Fruit fly (Drosophila melanogaster) whole organism, embryonic: ENCODE data around the gene CG2059.

ENCODE experiments used
- Abd-B ChIP-seq: fragments of 200-800 bp; sonication (Bioruptor generic); optimal IDR thresholded peaks from 2 replicates; lab custom pipeline; 2018; ENCODE audit warnings: missing biosample characterization, mild to moderate bottlenecking, missing genetic modification characterization, moderate library complexity
- Ada2b ChIP-seq: fragments of 200-800 bp; sonication (Bioruptor generic); IDR thresholded peaks from 2 replicates; pipeline ENCODE4 v1.3.6; 2022; ENCODE audit warnings: missing biosample characterization, missing genetic modification characterization
- Antp ChIP-seq: fragments of 200-800 bp; sonication (Bioruptor generic); optimal IDR thresholded peaks from 3 replicates; lab custom pipeline; 2016; ENCODE audit warnings: missing biosample characterization, missing genetic modification characterization
- Asciz ChIP-seq: fragments of 200-800 bp; sonication (Bioruptor generic); optimal IDR thresholded peaks from 2 replicates; lab custom pipeline; 2017; ENCODE audit warnings: missing biosample characterization, mild to moderate bottlenecking, missing genetic modification characterization, missing genetic modification reagents
- Atf-2 ChIP-seq: fragments of 200-800 bp; sonication (Bioruptor generic); optimal IDR thresholded peaks from 2 replicates; lab custom pipeline; 2016; ENCODE audit warnings: missing biosample characterization, missing genetic modification characterization
- BtbVII ChIP-seq: fragments of 200-800 bp; sonication (Bioruptor generic); optimal IDR thresholded peaks from 3 replicates; lab custom pipeline; 2017; ENCODE audit warnings: missing biosample characterization, mild to moderate bottlenecking, missing genetic modification characterization
- CG10267 ChIP-seq: fragments of 200-800 bp; sonication (Bioruptor generic); optimal IDR thresholded peaks from 2 replicates; lab custom pipeline; 2018; ENCODE audit warnings: missing biosample characterization, mild to moderate bottlenecking, missing genetic modification characterization, moderate library complexity
- CG13287 ChIP-seq: fragments of 200-800 bp; sonication (Bioruptor generic); IDR thresholded peaks from 2 replicates; pipeline ENCODE4 v1.3.6; 2022; ENCODE audit warnings: missing biosample characterization, missing genetic modification characterization; ENCODE audit not compliant: partially characterized antibody
- CG14014 ChIP-seq: fragments of 200-800 bp; sonication (Bioruptor generic); IDR thresholded peaks from 2 replicates; pipeline ENCODE4 v1.3.6; 2022; ENCODE audit warnings: missing biosample characterization, missing genetic modification characterization
- CG14667 ChIP-seq: fragments of 200-800 bp; sonication (Bioruptor generic); IDR thresholded peaks from 2 replicates; pipeline ENCODE4 v1.3.6; 2022; ENCODE audit warnings: missing biosample characterization, missing genetic modification characterization
- CG1647 ChIP-seq: fragments of 200-800 bp; sonication (Bioruptor generic); optimal IDR thresholded peaks from 3 replicates; lab custom pipeline; 2016; ENCODE audit warnings: missing biosample characterization, missing genetic modification characterization
- CG17186 ChIP-seq: fragments of 200-800 bp; sonication (Bioruptor generic); optimal IDR thresholded peaks from 3 replicates; lab custom pipeline; 2017; ENCODE audit warnings: missing biosample characterization, missing genetic modification reagents, missing genetic modification characterization
- CG17385 ChIP-seq: fragments of 200-800 bp; sonication (Bioruptor generic); optimal IDR thresholded peaks from 3 replicates; lab custom pipeline; 2018; ENCODE audit warnings: missing biosample characterization, mild to moderate bottlenecking, missing genetic modification characterization
- CG1792 ChIP-seq: fragments of 200-800 bp; sonication (Bioruptor generic); optimal IDR thresholded peaks from 2 replicates; lab custom pipeline; 2016; ENCODE audit warnings: missing biosample characterization, missing genetic modification characterization
- CG30020 ChIP-seq: fragments of 200-800 bp; optimal IDR thresholded peaks from 2 replicates; lab custom pipeline; 2019; ENCODE audit warnings: missing biosample characterization, mild to moderate bottlenecking, missing genetic modification characterization, moderate library complexity
- CG3726 ChIP-seq: fragments of 200-800 bp; sonication (Bioruptor generic); IDR thresholded peaks from 3 replicates; pipeline ENCODE4, ENCODE4 v1.3.6; 2022; ENCODE audit warnings: missing biosample characterization, missing genetic modification characterization
- CG43689 ChIP-seq: fragments of 200-800 bp; sonication (Bioruptor generic); IDR thresholded peaks from 2 replicates; pipeline ENCODE4 v1.3.6; 2022; ENCODE audit warnings: missing biosample characterization, missing genetic modification characterization
- CG6175 ChIP-seq: fragments of 200-800 bp; sonication (Bioruptor generic); IDR thresholded peaks from 3 replicates; pipeline ENCODE4 v1.3.6; 2022; ENCODE audit warnings: missing biosample characterization, missing genetic modification characterization
- CG7271 ChIP-seq: fragments of 200-800 bp; sonication (Bioruptor generic); optimal IDR thresholded peaks from 2 replicates; lab custom pipeline; 2018; ENCODE audit warnings: missing biosample characterization, mild to moderate bottlenecking, missing genetic modification characterization, moderate library complexity
- CG7839 ChIP-seq: fragments of 200-800 bp; sonication (Bioruptor generic); optimal IDR thresholded peaks from 3 replicates; lab custom pipeline; 2018; ENCODE audit warnings: missing biosample characterization, mild to moderate bottlenecking, missing genetic modification characterization, moderate library complexity
- CG9797 ChIP-seq: fragments of 200-800 bp; sonication (Bioruptor generic); optimal IDR thresholded peaks from 3 replicates; lab custom pipeline; 2018; ENCODE audit warnings: missing biosample characterization, mild to moderate bottlenecking, missing genetic modification characterization
- Camta ChIP-seq: fragments of 200-800 bp; sonication (Bioruptor generic); optimal IDR thresholded peaks from 2 replicates; lab custom pipeline; 2016; ENCODE audit warnings: missing biosample characterization, missing genetic modification characterization
- D19A ChIP-seq: fragments of 200-800 bp; optimal IDR thresholded peaks from 3 replicates; lab custom pipeline; 2019; ENCODE audit warnings: missing biosample characterization, mild to moderate bottlenecking, missing genetic modification characterization, moderate library complexity
- Dbx ChIP-seq: fragments of 200-800 bp; sonication (Bioruptor generic); IDR thresholded peaks from 3 replicates; pipeline ENCODE4 v1.3.6; 2022; ENCODE audit warnings: missing biosample characterization, missing genetic modification characterization
- Deaf1 ChIP-seq: fragments of 200-800 bp; optimal IDR thresholded peaks from 3 replicates; lab custom pipeline; 2019; ENCODE audit warnings: missing biosample characterization, mild to moderate bottlenecking, missing genetic modification characterization, moderate library complexity
- Doc3 ChIP-seq: fragments of 200-800 bp; sonication (Bioruptor generic); IDR thresholded peaks from 3 replicates; pipeline ENCODE4 v1.3.6; 2022; ENCODE audit warnings: missing biosample characterization, missing genetic modification characterization; ENCODE audit not compliant: partially characterized antibody
- H15 ChIP-seq: fragments of 200-800 bp; sonication (Bioruptor generic); IDR thresholded peaks from 3 replicates; pipeline ENCODE4 v1.3.6; 2022; ENCODE audit warnings: missing biosample characterization, missing genetic modification characterization
- HmgD ChIP-seq: fragments of 200-800 bp; sonication (Bioruptor generic); optimal IDR thresholded peaks from 3 replicates; lab custom pipeline; 2016; ENCODE audit warnings: missing biosample characterization, missing genetic modification characterization
- Hsf ChIP-seq: fragments of 200-800 bp; sonication (Bioruptor generic); optimal IDR thresholded peaks from 3 replicates; lab custom pipeline; 2016; ENCODE audit warnings: missing biosample characterization, missing genetic modification characterization
- Lhr ChIP-seq: fragments of 200-800 bp; sonication (Bioruptor generic); optimal IDR thresholded peaks from 3 replicates; lab custom pipeline; 2017; ENCODE audit warnings: mild to moderate bottlenecking, missing biosample characterization, missing genetic modification reagents, missing genetic modification characterization
- Mad ChIP-seq: fragments of 200-800 bp; sonication (Bioruptor generic); optimal IDR thresholded peaks from 2 replicates; lab custom pipeline; 2016; ENCODE audit warnings: missing biosample characterization, missing genetic modification characterization
- Mes4 ChIP-seq: fragments of 200-800 bp; sonication (Bioruptor generic); optimal IDR thresholded peaks from 2 replicates; lab custom pipeline; 2016; ENCODE audit warnings: missing biosample characterization, missing genetic modification characterization
- Oli ChIP-seq: fragments of 200-800 bp; sonication (Bioruptor generic); optimal IDR thresholded peaks from 2 replicates; lab custom pipeline; 2018; ENCODE audit warnings: missing biosample characterization, mild to moderate bottlenecking, missing genetic modification characterization, moderate library complexity
- Sry-δ ChIP-seq: fragments of 200-800 bp; sonication (Bioruptor generic); optimal IDR thresholded peaks from 2 replicates; lab custom pipeline; 2016; ENCODE audit warnings: missing biosample characterization, missing genetic modification characterization
- crp ChIP-seq, 2 experiments: fragments of 200-800 bp; sonication (Bioruptor generic); optimal IDR thresholded peaks; 2 replicates in 1 of 2; 3 replicates in 1 of 2; lab custom pipeline; 2017; ENCODE audit warnings: missing biosample characterization in 2 of 2, missing genetic modification characterization in 2 of 2, mild to moderate bottlenecking in 1 of 2, moderate library complexity in 1 of 2
- dm ChIP-seq: fragments of 200-800 bp; sonication (Bioruptor generic); optimal IDR thresholded peaks from 3 replicates; lab custom pipeline; 2016; ENCODE audit warnings: missing biosample characterization, missing genetic modification characterization
- fru ChIP-seq: fragments of >200 bp; optimal IDR thresholded peaks from 2 replicates; lab custom pipeline; 2017
- ftz-f1 ChIP-seq: fragments of 200-800 bp; sonication (Bioruptor generic); optimal IDR thresholded peaks from 2 replicates; lab custom pipeline; 2016; ENCODE audit warnings: missing biosample characterization, missing genetic modification characterization
- gem ChIP-seq: fragments of 200-800 bp; sonication (Bioruptor generic); optimal IDR thresholded peaks from 2 replicates; lab custom pipeline; 2019; ENCODE audit warnings: missing biosample characterization, mild to moderate bottlenecking, missing genetic modification characterization, moderate library complexity
- jing ChIP-seq: fragments of 200-800 bp; sonication (Bioruptor generic); optimal IDR thresholded peaks from 2 replicates; lab custom pipeline; 2018; ENCODE audit warnings: missing biosample characterization, mild to moderate bottlenecking, missing genetic modification characterization
- kay ChIP-seq: fragments of 200-800 bp; sonication (Bioruptor generic); optimal IDR thresholded peaks from 2 replicates; lab custom pipeline; 2016; ENCODE audit warnings: missing biosample characterization, missing genetic modification characterization
- ken ChIP-seq: fragments of 200-800 bp; sonication (Bioruptor generic); IDR thresholded peaks from 3 replicates; pipeline ENCODE4 v1.3.6; 2022; ENCODE audit warnings: missing biosample characterization, missing genetic modification characterization
- luna ChIP-seq: fragments of 200-800 bp; sonication (Bioruptor generic); optimal IDR thresholded peaks from 2 replicates; lab custom pipeline; 2016; ENCODE audit warnings: missing biosample characterization, missing genetic modification characterization
- otp ChIP-seq: fragments of 200-800 bp; sonication (Bioruptor generic); IDR thresholded peaks from 3 replicates; pipeline ENCODE4, ENCODE4 v1.3.6; 2022; ENCODE audit warnings: missing biosample characterization, missing genetic modification characterization
- pum ChIP-seq: fragments of 200-800 bp; sonication (Bioruptor generic); optimal IDR thresholded peaks from 2 replicates; lab custom pipeline; 2016; ENCODE audit warnings: missing biosample characterization, missing genetic modification characterization
- salm ChIP-seq: fragments of 200-800 bp; sonication (Bioruptor generic); optimal IDR thresholded peaks from 2 replicates; lab custom pipeline; 2018; ENCODE audit warnings: missing biosample characterization, mild to moderate bottlenecking, missing genetic modification characterization
- sim ChIP-seq: fragments of 200-800 bp; sonication (Bioruptor generic); IDR thresholded peaks from 2 replicates; pipeline ENCODE4 v1.3.6; 2022; ENCODE audit warnings: missing biosample characterization, missing genetic modification characterization
- tna ChIP-seq: fragments of 200-800 bp; sonication (Bioruptor generic); IDR thresholded peaks from 2 replicates; pipeline ENCODE4 v1.3.6; 2022; ENCODE audit warnings: missing biosample characterization, missing genetic modification characterization; ENCODE audit not compliant: partially characterized antibody
- toy ChIP-seq: fragments of 200-800 bp; sonication (Bioruptor generic); IDR thresholded peaks from 2 replicates; pipeline ENCODE4 v1.3.6; 2022; ENCODE audit warnings: missing biosample characterization, missing genetic modification characterization
- vvl ChIP-seq: fragments of 200-800 bp; sonication (Bioruptor generic); IDR thresholded peaks from 2 replicates; pipeline ENCODE4 v1.3.6; 2022; ENCODE audit warnings: missing biosample characterization, missing genetic modification characterization
- wdn ChIP-seq: fragments of 200-800 bp; sonication (Bioruptor generic); IDR thresholded peaks from 2 replicates; pipeline ENCODE4 v1.3.6; 2022; ENCODE audit warnings: missing biosample characterization, missing genetic modification characterization
- yki ChIP-seq: fragments of >200 bp; optimal IDR thresholded peaks from 3 replicates; lab custom pipeline; 2018

Gene CG2059

DNA sequence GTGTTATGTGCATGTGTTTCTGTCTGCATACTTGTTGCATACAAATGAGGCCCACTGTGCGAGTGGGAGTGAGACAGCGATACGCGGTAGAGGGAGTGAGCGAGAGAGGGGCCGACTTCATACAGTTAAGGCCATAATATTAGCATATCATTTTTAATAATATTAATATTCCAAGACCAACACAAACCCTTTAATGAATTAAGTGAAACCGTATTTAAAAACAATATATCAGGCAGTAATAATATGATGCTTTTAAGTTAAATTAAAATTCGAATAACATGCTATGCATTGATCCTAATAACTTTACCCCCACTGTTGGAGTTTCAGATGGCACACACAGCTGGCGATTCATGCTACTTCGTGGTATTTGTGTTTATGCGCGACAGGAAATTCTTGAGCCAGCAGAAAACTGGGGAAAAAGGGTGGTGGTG lies 38.7 kb downstream of the CG2059 start (continued):
- TF ChIP-seq vvl (GFP tag; lab: Robert Waterston, UW) = peak; percentile 99
- TF ChIP-seq CG7271 (tag; lab: Kevin White, UChicago) = peak; percentile 94
- peak; percentile 89 for TF ChIP-seq wdn (GFP tag; lab: Robert Waterston, UW)
- TF ChIP-seq Deaf1 = peak; percentile 84
- no peak for TF ChIP-seq HmgD (GFP tag; lab: Kevin White, UChicago)
- peak; percentile 88 for TF ChIP-seq Dbx (GFP tag; lab: Robert Waterston, UW)
- peak; percentile 28 for TF ChIP-seq Antp (GFP tag; lab: Kevin White, UChicago)
- peak; percentile 68 for TF ChIP-seq CG1792 (GFP tag; lab: Kevin White, UChicago)
- TF ChIP-seq BtbVII (GFP tag; lab: Kevin White, UChicago) = peak; percentile 95
- TF ChIP-seq Sry-δ (GFP tag; lab: Kevin White, UChicago) = peak; percentile 28
- TF ChIP-seq luna (GFP tag; lab: Kevin White, UChicago) = peak; percentile 17
- TF ChIP-seq Mes4 = peak; percentile 76
- TF ChIP-seq Oli (tag; lab: Kevin White, UChicago) = peak; percentile 98
- peak; percentile 94 for TF ChIP-seq CG14667 (GFP tag; lab: Robert Waterston, UW)
- TF ChIP-seq otp = peak; percentile 96
- TF ChIP-seq kay (GFP tag; lab: Kevin White, UChicago) = peak; percentile 88
- peak; percentile 96 for TF ChIP-seq D19A
- TF ChIP-seq Atf-2 = peak; percentile 70
- TF ChIP-seq CG9797 = peak; percentile 51
- TF ChIP-seq gem (tag; lab: Kevin White, UChicago) = peak; percentile 98
- peak; percentile 93 for TF ChIP-seq Hsf
- no peak for TF ChIP-seq tna (GFP tag; lab: Robert Waterston, UW)
- peak; percentile 95 for TF ChIP-seq sim (GFP tag; lab: Robert Waterston, UW)
- TF ChIP-seq CG14014 (GFP tag; lab: Robert Waterston, UW) = peak; percentile 92
- peak; percentile 66 for TF ChIP-seq CG1647 (GFP tag; lab: Kevin White, UChicago)
- peak; percentile 84 for TF ChIP-seq CG30020 (tag; lab: Kevin White, UChicago)
- TF ChIP-seq Abd-B (GFP tag; lab: Kevin White, UChicago) = peak; percentile 93
- no peak for TF ChIP-seq fru (lab: Kevin White, UChicago)
- peak; percentile 88 for TF ChIP-seq jing (GFP tag; lab: Kevin White, UChicago)
- TF ChIP-seq CG43689 (GFP tag; lab: Robert Waterston, UW) = peak; percentile 91
- TF ChIP-seq CG7839 (tag; lab: Kevin White, UChicago) = peak; percentile 98
- peak; percentile 74 for TF ChIP-seq Camta (GFP tag; lab: Kevin White, UChicago)
- peak; percentile 17 for TF ChIP-seq yki (lab: Kevin White, UChicago)
- peak; percentile 73; the same call in 1 of the 2 replicates for TF ChIP-seq toy (GFP tag; lab: Robert Waterston, UW)
- peak; percentile 91 for TF ChIP-seq CG3726 (GFP tag; lab: Robert Waterston, UW)
- TF ChIP-seq ftz-f1 (GFP tag; lab: Kevin White, UChicago) = peak; percentile 11
- no peak for TF ChIP-seq Doc3 (GFP tag; lab: Robert Waterston, UW)
- peak; percentile 76 for TF ChIP-seq pum (GFP tag; lab: Kevin White, UChicago)
- peak; percentile 94 for TF ChIP-seq ken (GFP tag; lab: Robert Waterston, UW)
- TF ChIP-seq Lhr (GFP tag; lab: Kevin White, UChicago) = peak; percentile 96
- peak; percentile 96 for TF ChIP-seq CG10267 (tag; lab: Kevin White, UChicago)
- peak; percentile 63 for TF ChIP-seq dm (GFP tag; lab: Kevin White, UChicago)
- peak; percentile 9 to 69 for TF ChIP-seq crp (GFP tag; optimal IDR thresholded peaks at IDR 0.05; lab: Kevin White, UChicago)
- peak; percentile 96 for TF ChIP-seq Asciz (GFP tag; lab: Kevin White, UChicago)
- TF ChIP-seq salm = peak; percentile 98
- TF ChIP-seq CG13287 (GFP tag; lab: Robert Waterston, UW) = no peak
- TF ChIP-seq CG17186 (GFP tag; lab: Kevin White, UChicago) = peak; percentile 86
- TF ChIP-seq Ada2b (GFP tag; lab: Robert Waterston, UW) = peak; percentile 94
- TF ChIP-seq H15 = peak; percentile 93
- TF ChIP-seq CG17385 = peak; percentile 94
- peak; percentile 83 for TF ChIP-seq Mad (GFP tag; lab: Kevin White, UChicago)
- TF ChIP-seq CG6175 = peak; percentile 81
